Worm (Caenorhabditis elegans): ENCODE measurements around the gene pals-32.

Gene pals-32

DNA sequence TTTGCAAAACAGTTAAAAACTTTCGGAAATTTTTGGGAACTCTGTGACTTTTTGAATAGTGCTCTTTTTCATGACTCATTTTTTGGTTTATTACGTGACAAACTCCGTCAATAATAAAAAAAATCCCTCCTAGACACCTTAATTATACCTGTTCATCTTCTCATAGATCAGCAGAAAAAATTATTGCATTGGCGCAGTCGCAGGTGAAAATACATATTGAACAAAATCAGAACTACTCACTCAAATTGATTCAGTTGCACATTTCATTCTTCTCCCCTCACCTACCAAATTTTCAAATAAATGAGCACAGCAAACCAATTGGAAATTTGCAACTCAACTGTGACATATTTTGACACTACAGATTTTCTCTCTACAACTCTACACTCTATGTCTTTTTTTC, 3.4 kb upstream of the pals-32 start, which contains the start of gene srh-127:
srh-127 (plus strand) TSS at position 301 of the 400 bp plus-strand sequence.
- TF ChIP-seq efl-1 (optimal IDR thresholded peaks at IDR 0.05) (no peak), efl-1 (GFP tag; optimal IDR thresholded peaks at IDR 0.05 in 1 of 2) (peak in 1 of 2 experiments; percentile 17), alr-1 (tag; optimal IDR thresholded peaks at IDR 0.05; ENCODE audit: borderline replicate concordance) (no peak), sox-4 (tag; optimal IDR thresholded peaks at IDR 0.05) (no peak), grh-1 (GFP tag; IDR thresholded peaks at IDR 0.05) (no peak)

ce11 chrV:2899867-2900266, 3.5 kb downstream of the pals-32 start, which contains the start of gene str-46:
Gene str-46, minus strand, starts transcription at chrV:2899967.
- TF ChIP-seq mef-2 (tag; optimal IDR thresholded peaks at IDR 0.05), result no peak
- no peak for TF ChIP-seq efl-1 (optimal IDR thresholded peaks at IDR 0.05)
- TF ChIP-seq efl-1 (GFP tag; optimal IDR thresholded peaks at IDR 0.05 in 1 of 2), result peak in 1 of 2 experiments; percentile 8

DNA sequence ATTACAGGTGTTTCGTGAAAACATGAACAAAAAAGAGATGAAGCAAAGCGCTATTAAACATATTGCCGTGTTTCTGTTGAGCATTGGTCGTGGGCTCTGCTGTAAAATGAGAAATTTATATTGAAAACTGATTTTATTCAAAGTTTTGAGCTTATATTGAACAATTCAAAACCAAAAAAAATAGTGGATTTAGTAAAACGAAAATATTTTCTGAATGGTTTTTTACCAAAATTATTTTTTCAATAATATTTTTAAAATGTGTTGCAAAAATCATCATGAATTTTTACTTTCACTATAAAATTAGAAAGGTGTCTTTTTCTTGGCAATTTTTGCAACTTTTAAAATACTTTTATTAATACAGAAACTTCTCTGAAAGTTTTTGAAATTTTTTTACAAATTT, 6.8 kb downstream of the pals-32 start, which contains the start of gene C31B8.7:
C31B8.7 (minus strand) TSS at position 101 of the 400 bp plus-strand sequence.
- TF ChIP-seq nhr-47 (tag; optimal IDR thresholded peaks at IDR 0.05) (no peak), mdl-1 (tag; optimal IDR thresholded peaks at IDR 0.05) (no peak), grh-1 (GFP tag; IDR thresholded peaks at IDR 0.05) (no peak), nhr-76 (tag; optimal IDR thresholded peaks at IDR 0.05) (no peak), nhr-19 (GFP tag; conservative IDR thresholded peaks at IDR 0.05) (no peak), tbx-2 (tag; optimal IDR thresholded peaks at IDR 0.05) (no peak), jun-1 (tag; optimal IDR thresholded peaks at IDR 0.05) (no peak), lin-15B (tag; optimal IDR thresholded peaks at IDR 0.05) (no peak), aha-1 (tag; optimal IDR thresholded peaks at IDR 0.05) (no peak), zag-1 (tag; optimal IDR thresholded peaks at IDR 0.05) (no peak), C34B4.2 (tag; optimal IDR thresholded peaks at IDR 0.05) (no peak), nhr-12 (tag; optimal IDR thresholded peaks at IDR 0.05) (no peak), C04F5.9 (tag; optimal IDR thresholded peaks at IDR 0.05) (no peak), elt-2 (tag; optimal IDR thresholded peaks at IDR 0.05) (no peak), nhr-71 (tag; optimal IDR thresholded peaks at IDR 0.05) (no peak), sox-4 (tag; optimal IDR thresholded peaks at IDR 0.05) (no peak), isw-1 (GFP tag; IDR thresholded peaks at IDR 0.05) (no peak)

- TF ChIP-seq sox-4 (tag; optimal IDR thresholded peaks at IDR 0.05) (no peak), mab-9 (GFP tag; IDR thresholded peaks at IDR 0.05) (no peak), nhr-76 (tag; optimal IDR thresholded peaks at IDR 0.05) (no peak), nhr-85 (tag) (peak; percentile 60), sup-37 (GFP tag; optimal IDR thresholded peaks at IDR 0.05) (no peak), xbp-1 (tag; optimal IDR thresholded peaks at IDR 0.05) (no peak), ceh-63 (GFP tag; optimal IDR thresholded peaks at IDR 0.05) (no peak), elt-3 (tag; optimal IDR thresholded peaks at IDR 0.05) (peak in 1 of 6 experiments; percentile 42)
These were observed 13.1 kb downstream of the pals-32 start, which contains the start of gene zmp-3 for ce11 chrV:2909525-2909924. Gene zmp-3, minus strand, starts transcription at chrV:2909625.

DNA sequence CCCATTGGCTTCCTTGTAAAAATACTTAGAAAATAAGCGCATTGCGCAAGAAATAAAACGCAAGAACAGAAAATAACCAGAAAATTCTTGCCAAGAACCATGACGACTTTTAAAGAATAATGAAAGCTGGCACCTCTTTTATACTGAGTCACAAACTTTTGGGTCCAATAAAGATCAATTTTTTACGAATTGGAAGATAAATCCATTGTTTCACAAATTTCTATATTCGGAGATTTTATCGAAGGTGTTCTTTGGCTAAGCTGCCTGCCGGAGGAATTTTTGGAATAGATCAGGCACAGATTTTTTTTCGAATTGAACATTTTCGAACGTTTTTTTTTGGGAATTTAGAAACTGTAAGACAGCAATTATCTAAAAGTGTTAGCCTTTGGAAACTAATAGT, 16.5 kb downstream of the pals-32 start, which contains the start of gene C31B8.9:
C31B8.9 (minus strand) TSS at position 101 of the 400 bp plus-strand sequence.
- no peak for TF ChIP-seq jun-1 (tag; optimal IDR thresholded peaks at IDR 0.05)
- TF ChIP-seq pag-3 (tag; optimal IDR thresholded peaks at IDR 0.05; ENCODE audit: borderline replicate concordance, insufficient read depth), result no peak
- no peak for TF ChIP-seq nhr-77 (tag; optimal IDR thresholded peaks at IDR 0.05)
- TF ChIP-seq hlh-17 (GFP tag; optimal IDR thresholded peaks at IDR 0.05; ENCODE audit: borderline replicate concordance), result no peak
- TF ChIP-seq ces-1 (GFP tag; optimal IDR thresholded peaks at IDR 0.05), result no peak
- TF ChIP-seq elt-3 (tag; optimal IDR thresholded peaks at IDR 0.05), result no peak
- no peak for TF ChIP-seq egl-27 (tag; optimal IDR thresholded peaks at IDR 0.05)
- no peak for TF ChIP-seq snu-23 (GFP tag; optimal IDR thresholded peaks at IDR 0.05)
- TF ChIP-seq ceh-63 (GFP tag; optimal IDR thresholded peaks at IDR 0.05), result no peak
- no peak for TF ChIP-seq lin-39 (tag; optimal IDR thresholded peaks at IDR 0.05)
- no peak for TF ChIP-seq aha-1 (tag; optimal IDR thresholded peaks at IDR 0.05)
- TF ChIP-seq lsy-2 (tag; optimal IDR thresholded peaks at IDR 0.05), result no peak
- TF ChIP-seq C16A3.4 (tag; optimal IDR thresholded peaks at IDR 0.05), result no peak
